Worm (Caenorhabditis elegans): ENCODE data around the gene F55A11.6.

DNA sequence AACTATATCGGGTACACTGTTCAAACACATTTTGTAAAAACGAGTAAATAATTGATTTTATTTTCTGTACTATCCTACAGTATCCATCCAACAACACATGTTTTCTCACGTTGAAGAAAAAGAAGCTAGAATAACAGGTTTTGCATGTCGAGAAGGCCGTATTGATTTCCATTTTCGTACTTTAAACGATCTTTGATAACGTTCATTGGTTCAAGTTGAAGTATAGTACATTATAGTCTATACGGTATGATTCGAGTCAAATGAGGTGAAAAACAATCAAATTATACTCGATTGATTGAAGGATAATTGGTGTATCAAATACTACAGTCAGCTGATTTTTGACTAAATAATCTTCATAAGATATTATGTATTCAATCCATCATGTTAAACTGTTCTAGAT, 23.8 kb downstream of the F55A11.6 start:
- TF ChIP-seq ham-2 (GFP tag; optimal IDR thresholded peaks at IDR 0.05) (no peak), mls-2 (tag; optimal IDR thresholded peaks at IDR 0.05) (no peak), nhr-237 (tag; optimal IDR thresholded peaks at IDR 0.05) (no peak), nhr-76 (tag; optimal IDR thresholded peaks at IDR 0.05) (no peak), nhr-28 (tag; optimal IDR thresholded peaks at IDR 0.05) (no peak), mab-5 (tag; optimal IDR thresholded peaks at IDR 0.05) (no peak), ces-1 (GFP tag; optimal IDR thresholded peaks at IDR 0.05) (no peak), pha-4 (tag; optimal IDR thresholded peaks at IDR 0.05) (no peak), blmp-1 (tag; optimal IDR thresholded peaks at IDR 0.05) (no peak), lsy-2 (tag; optimal IDR thresholded peaks at IDR 0.05) (no peak), unc-62 (GFP tag; optimal IDR thresholded peaks at IDR 0.05) (no peak)

Measured in whole organism, mixed stage, embryonic.